Worm (Caenorhabditis elegans) whole organism, L4 larva: ENCODE measurements around the gene F55G7.4.

Experiments
- ZK337.2 ChIP-seq: fragments of 200-800 bp; sonication (Bioruptor generic); IDR thresholded peaks from 2 replicates; pipeline ENCODE4 v1.3.6; 2022; ENCODE audit warnings: missing genetic modification reagents, missing genetic modification characterization, missing compliant biosample characterization
- ZK546.5 ChIP-seq, 2 experiments: sonication (generic microtip); optimal IDR thresholded peaks; 2 replicates each; lab custom pipeline; 2017; ENCODE audit warnings: missing biosample characterization in 2 of 2, missing genetic modification characterization in 2 of 2
- aly-2 ChIP-seq: sonication (generic microtip); optimal IDR thresholded peaks from 2 replicates; lab custom pipeline; 2018; ENCODE audit warnings: missing biosample characterization, missing genetic modification characterization
- daf-16 ChIP-seq, 3 experiments: sonication (generic microtip); optimal IDR thresholded peaks; 2 replicates each; lab custom pipeline; 2016 to 2017; ENCODE audit warnings: missing genetic modification characterization in 3 of 3, missing genetic modification reagents in 3 of 3, mild to moderate bottlenecking in 2 of 3, missing compliant biosample characterization in 2 of 3, missing biosample characterization in 1 of 3, moderate library complexity in 1 of 3
- egl-43 ChIP-seq: fragments of 200-800 bp; sonication (Bioruptor generic); IDR thresholded peaks from 2 replicates; pipeline ENCODE4 v1.3.6; 2022; ENCODE audit warnings: missing genetic modification reagents, missing genetic modification characterization, missing compliant biosample characterization
- gei-8 ChIP-seq: fragments of 200-800 bp; sonication (Bioruptor generic); optimal IDR thresholded peaks from 2 replicates; lab custom pipeline; 2018; ENCODE audit warnings: mild to moderate bottlenecking, missing genetic modification characterization, missing compliant biosample characterization
- lin-1 ChIP-seq: fragments of 200-800 bp; sonication (Bioruptor generic); IDR thresholded peaks from 2 replicates; pipeline ENCODE4 v1.3.6; 2022; ENCODE audit warnings: missing genetic modification reagents, missing genetic modification characterization, missing compliant biosample characterization
- lin-39 ChIP-seq: fragments of 150-350 bp; optimal IDR thresholded peaks from 2 replicates; lab custom pipeline; 2014; ENCODE audit warnings: missing biosample characterization, missing genetic modification reagents, missing genetic modification characterization
- nhr-76 ChIP-seq: fragments of 150-350 bp; optimal IDR thresholded peaks from 2 replicates; lab custom pipeline; 2014; ENCODE audit warnings: missing biosample characterization, missing genetic modification characterization
- nhr-77 ChIP-seq: fragments of 150-350 bp; optimal IDR thresholded peaks from 2 replicates; lab custom pipeline; 2014; ENCODE audit warnings: missing biosample characterization, missing genetic modification characterization
- pha-4 ChIP-seq, 2 experiments: fragments of 150-350 bp in 1 of 2; fragments of 200-800 bp in 1 of 2; sonication (Bioruptor generic) in 1 of 2; IDR thresholded peaks in 1 of 2; optimal IDR thresholded peaks in 1 of 2; 2 replicates each; pipeline versions ENCODE4 v1.3.6 to Lab custom; 2014 to 2022; ENCODE audit warnings: missing genetic modification characterization in 2 of 2, missing genetic modification reagents in 2 of 2, missing biosample characterization in 1 of 2, missing compliant biosample characterization in 1 of 2
- zfp-2 ChIP-seq: sonication (generic microtip); optimal IDR thresholded peaks from 2 replicates; lab custom pipeline; 2016; ENCODE audit warnings: mild to moderate bottlenecking, missing genetic modification characterization, missing compliant biosample characterization
- ztf-11 ChIP-seq: fragments of 150-350 bp; optimal IDR thresholded peaks from 2 replicates; lab custom pipeline; 2014; ENCODE audit warnings: missing biosample characterization, missing genetic modification characterization

ce11 chrX:11885577-11885976 is 42.1 kb upstream of the F55G7.4 start, which contains the start of gene Y62H9A.7:
- no peak for TF ChIP-seq nhr-77
- TF ChIP-seq lin-39: no peak
- TF ChIP-seq daf-16 (GFP tag; optimal IDR thresholded peaks at IDR 0.05; lab: Kevin White, UChicago): no peak
- TF ChIP-seq daf-16 (tag; optimal IDR thresholded peaks at IDR 0.05; lab: Kevin White, UChicago): no peak
- TF ChIP-seq aly-2 (tag; lab: Kevin White, UChicago): no peak
- no peak for TF ChIP-seq nhr-76
- TF ChIP-seq zfp-2 (tag; lab: Kevin White, UChicago): no peak
- no peak for TF ChIP-seq egl-43 (GFP tag; lab: Robert Waterston, UW)
- TF ChIP-seq ZK337.2: no peak
- no peak for TF ChIP-seq lin-1
- TF ChIP-seq ztf-11 (tag; lab: Kevin White, UChicago): no peak
- no peak for TF ChIP-seq pha-4 (GFP tag; IDR thresholded peaks at IDR 0.05; lab: Robert Waterston, UW)
- no peak for TF ChIP-seq pha-4 (tag; optimal IDR thresholded peaks at IDR 0.05; lab: Kevin White, UChicago)
- TF ChIP-seq gei-8 (GFP tag; lab: Kevin White, UChicago): no peak
- TF ChIP-seq ZK546.5 (tag; optimal IDR thresholded peaks at IDR 0.05; lab: Kevin White, UChicago): no peak
